Fruit fly (Drosophila melanogaster): Measurements from ENCODE around the gene CG15020.
A peak's percentile ranks its signal among the peaks of the same experiment; 100 is the strongest.

Gene CG15020

DNA sequence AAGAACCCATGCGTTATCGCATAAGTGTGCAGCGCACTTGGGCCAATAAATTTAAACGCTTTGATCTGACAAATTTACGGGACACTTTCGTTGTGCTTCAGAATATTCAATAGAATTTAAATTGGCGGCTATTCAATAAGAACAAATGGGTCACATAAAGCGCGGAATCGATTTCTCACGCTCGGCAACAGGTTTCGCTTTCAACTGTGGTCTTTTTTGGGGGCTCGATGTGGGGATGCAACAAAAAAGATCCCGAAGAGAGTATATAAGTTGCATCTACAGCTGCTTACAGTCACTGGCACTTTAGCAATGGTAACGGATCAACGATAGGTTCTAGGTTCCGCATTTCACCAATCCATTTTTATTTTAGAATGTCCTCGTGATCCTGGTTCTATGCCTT is 51.3 kb downstream of the CG15020 start, which contains the start of gene CG11349:
Gene CG11349 (plus strand): TSS at position 301 of the 400 bp plus-strand sequence.
- TF ChIP-seq CG5204 (GFP tag; optimal IDR thresholded peaks at IDR 0.05): no peak

- TF ChIP-seq Hr96 (GFP tag; optimal IDR thresholded peaks at IDR 0.05): no peak
- TF ChIP-seq pad (GFP tag; optimal IDR thresholded peaks at IDR 0.05): no peak
- no peak for TF ChIP-seq CG1620 (GFP tag; optimal IDR thresholded peaks at IDR 0.05)
- TF ChIP-seq bab1 (GFP tag; optimal IDR thresholded peaks at IDR 0.05): peak; percentile 91
- peak; percentile 23 for TF ChIP-seq CG14711 (tag; optimal IDR thresholded peaks at IDR 0.05)
- no peak for TF ChIP-seq ovo (GFP tag; optimal IDR thresholded peaks at IDR 0.05)
- peak; percentile 48 for TF ChIP-seq CG7045 (GFP tag; optimal IDR thresholded peaks at IDR 0.05)
- no peak for TF ChIP-seq CG7101 (tag; optimal IDR thresholded peaks at IDR 0.05)
These were observed 53.5 kb downstream of the CG15020 start for dm6 chr3L:4474946-4475470.

dm6 chr3L:4475704-4476103 is 54.2 kb downstream of the CG15020 start:
- no peak for TF ChIP-seq Hr96 (GFP tag; optimal IDR thresholded peaks at IDR 0.05)
